Fruit fly (Drosophila melanogaster): Measurements from ENCODE around the gene CG14234.

Gene CG14234

DNA sequence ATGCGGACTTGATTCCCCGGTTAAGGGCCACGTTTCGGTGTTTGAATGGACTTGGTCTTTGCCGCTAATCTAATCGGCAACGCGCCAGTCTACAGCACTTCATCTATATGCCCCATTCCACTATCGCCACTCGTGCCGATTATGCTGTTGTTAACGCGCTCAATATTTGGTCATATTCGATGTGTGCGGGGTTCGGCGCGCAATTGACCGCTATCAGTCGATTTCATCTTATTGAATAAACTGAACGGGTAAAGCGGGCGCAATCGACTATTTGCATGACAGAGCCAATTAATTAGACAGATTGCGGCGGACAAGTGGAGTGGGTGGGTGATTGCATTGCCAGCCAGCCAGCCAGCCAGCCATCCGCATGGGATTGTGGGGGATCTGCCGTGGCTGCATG, 17.0 kb downstream of the CG14234 start:
- TF ChIP-seq insv (optimal IDR thresholded peaks at IDR 0.05): no peak
- TF ChIP-seq Sin3A (optimal IDR thresholded peaks at IDR 0.05): no peak
- no peak for TF ChIP-seq Myc (optimal IDR thresholded peaks at IDR 0.05)
- TF ChIP-seq h (optimal IDR thresholded peaks at IDR 0.05): no peak
- no peak for TF ChIP-seq ttk (optimal IDR thresholded peaks at IDR 0.05)
- no peak for TF ChIP-seq psq (optimal IDR thresholded peaks at IDR 0.05)

DNA sequence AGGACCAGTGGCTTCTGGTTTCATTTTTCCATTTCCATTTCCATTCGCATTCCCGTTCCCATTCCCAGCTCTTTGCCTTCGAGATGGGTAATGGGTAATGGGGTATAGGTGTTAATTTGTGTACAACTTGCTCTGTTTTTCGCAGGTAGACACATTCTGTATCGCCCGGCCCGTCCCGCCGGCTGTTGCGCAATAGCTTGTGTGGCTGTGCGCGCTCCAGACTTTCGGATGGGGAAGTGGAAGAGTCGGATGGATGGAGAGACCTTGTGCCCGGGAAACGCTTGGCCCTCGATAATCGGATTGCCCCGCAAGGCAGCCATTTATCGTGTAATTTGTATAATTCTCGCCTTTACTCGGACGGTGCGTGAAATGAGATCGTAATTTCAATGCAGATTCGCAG, 18.3 kb downstream of the CG14234 start:
- TF ChIP-seq psq (optimal IDR thresholded peaks at IDR 0.05) (no peak), Sin3A (optimal IDR thresholded peaks at IDR 0.05) (no peak), h (optimal IDR thresholded peaks at IDR 0.05) (no peak), Myc (optimal IDR thresholded peaks at IDR 0.05) (no peak), insv (optimal IDR thresholded peaks at IDR 0.05) (no peak), ttk (optimal IDR thresholded peaks at IDR 0.05) (no peak)

DNA sequence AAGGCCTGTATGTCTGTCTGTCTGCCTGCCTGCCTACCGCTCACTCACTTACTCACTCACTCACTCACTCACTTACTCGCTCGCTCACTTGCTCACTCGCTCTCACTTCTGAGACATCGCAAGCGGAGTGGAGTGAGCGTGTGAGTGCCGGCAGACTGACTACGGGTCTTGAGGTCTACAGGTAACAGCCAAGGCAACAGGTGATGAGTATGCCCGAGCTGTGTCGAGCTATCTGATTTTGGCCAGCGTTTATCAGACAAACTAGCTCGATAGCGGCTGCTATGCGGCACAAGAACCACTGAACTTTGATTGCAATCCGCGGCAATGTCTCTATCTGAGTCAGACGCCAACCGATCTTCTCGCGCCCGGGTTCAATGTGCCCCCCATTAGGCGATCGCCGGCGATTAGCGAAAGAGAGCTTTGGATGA, 18.8 kb downstream of the CG14234 start:
- TF ChIP-seq Myc (optimal IDR thresholded peaks at IDR 0.05) (no peak), Sin3A (optimal IDR thresholded peaks at IDR 0.05) (no peak), insv (optimal IDR thresholded peaks at IDR 0.05) (no peak), h (optimal IDR thresholded peaks at IDR 0.05) (no peak), psq (optimal IDR thresholded peaks at IDR 0.05) (no peak), ttk (optimal IDR thresholded peaks at IDR 0.05) (no peak)

DNA sequence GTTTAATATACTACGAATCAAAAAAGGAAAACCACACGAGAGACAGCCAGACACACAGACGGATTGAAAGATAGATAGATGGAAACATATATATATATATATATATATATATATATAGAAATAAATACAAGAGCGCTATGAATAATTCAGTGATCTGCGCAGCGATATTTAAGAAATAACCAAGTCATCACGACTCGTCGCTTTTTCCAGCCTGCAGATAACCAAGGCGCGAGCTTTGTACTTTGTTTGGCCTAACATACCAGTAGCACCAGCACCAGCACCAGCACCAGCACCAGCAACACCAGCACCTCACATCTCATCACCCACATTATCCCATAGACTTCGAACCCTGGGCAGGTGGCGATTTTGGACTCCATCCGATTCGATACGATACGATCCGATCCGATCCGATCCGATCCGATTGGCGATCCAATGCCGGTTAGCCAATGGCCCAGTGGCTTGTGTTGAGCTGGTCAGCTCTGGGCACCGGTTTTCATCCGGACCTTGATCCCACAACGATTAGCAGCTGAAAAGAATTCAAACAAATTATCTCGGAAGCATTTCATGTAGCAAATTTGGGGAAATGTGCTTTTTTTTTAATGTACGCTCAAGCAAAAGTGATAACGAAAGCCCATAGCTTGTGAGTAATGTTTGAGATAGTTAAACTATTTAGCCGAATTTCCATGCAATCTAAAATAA, 19.5 kb downstream of the CG14234 start:
- TF ChIP-seq psq (optimal IDR thresholded peaks at IDR 0.05) (no peak), h (optimal IDR thresholded peaks at IDR 0.05) (no peak), Myc (optimal IDR thresholded peaks at IDR 0.05) (no peak), ttk (optimal IDR thresholded peaks at IDR 0.05) (no peak), insv (optimal IDR thresholded peaks at IDR 0.05) (no peak), Sin3A (optimal IDR thresholded peaks at IDR 0.05) (no peak)

DNA sequence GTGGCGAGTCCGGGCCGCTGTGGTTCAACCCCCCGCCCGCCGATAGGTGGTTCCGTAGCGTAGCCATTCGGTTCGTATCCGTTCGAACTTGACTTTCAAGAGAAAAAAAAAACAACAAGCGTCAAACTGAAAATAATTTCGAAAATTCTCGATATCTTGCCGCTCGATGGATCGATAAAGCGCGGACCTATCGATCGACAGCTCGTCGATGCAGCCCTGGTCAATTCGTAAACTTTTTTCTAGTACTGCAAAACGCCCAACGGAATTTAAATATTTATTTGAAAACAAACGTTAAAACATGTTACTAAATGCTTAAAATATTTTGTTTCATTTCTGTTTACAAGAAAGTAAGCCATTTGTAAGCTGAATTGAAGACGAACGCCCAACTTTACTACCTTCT, 26.8 kb downstream of the CG14234 start:
- TF ChIP-seq h (optimal IDR thresholded peaks at IDR 0.05) (no peak), Myc (optimal IDR thresholded peaks at IDR 0.05) (no peak), ttk (optimal IDR thresholded peaks at IDR 0.05) (no peak), Sin3A (optimal IDR thresholded peaks at IDR 0.05) (no peak), insv (optimal IDR thresholded peaks at IDR 0.05) (no peak)

DNA sequence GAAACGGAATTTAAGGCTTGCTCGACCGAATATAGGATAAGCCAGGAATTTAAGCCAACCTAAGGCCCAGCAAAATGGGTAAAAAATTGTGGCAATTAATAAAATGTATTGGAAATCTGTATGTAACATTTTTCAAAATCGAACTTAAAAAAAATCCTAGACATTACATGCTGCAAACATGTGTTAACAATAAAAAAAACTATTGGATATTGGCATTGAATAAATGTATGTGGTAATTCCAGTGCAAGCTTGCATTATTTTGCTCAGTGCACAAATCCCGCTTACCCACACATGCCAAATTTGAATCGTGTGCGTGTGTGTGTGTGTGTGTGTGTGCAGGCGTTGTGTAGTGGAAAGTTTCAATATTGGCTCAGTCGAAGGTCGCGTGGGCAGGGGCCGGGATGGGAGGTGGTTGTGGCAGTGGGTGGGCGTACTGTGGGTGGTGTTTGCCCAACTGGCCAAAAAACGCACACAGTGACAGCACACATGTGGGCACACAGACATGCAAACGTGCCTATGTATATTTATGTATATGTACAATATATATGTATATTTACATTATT, 28.2 kb downstream of the CG14234 start:
- TF ChIP-seq Myc (optimal IDR thresholded peaks at IDR 0.05): no peak
- TF ChIP-seq insv (optimal IDR thresholded peaks at IDR 0.05): no peak
- no peak for TF ChIP-seq psq (optimal IDR thresholded peaks at IDR 0.05)
- no peak for TF ChIP-seq ttk (optimal IDR thresholded peaks at IDR 0.05)
- no peak for TF ChIP-seq h (optimal IDR thresholded peaks at IDR 0.05)
- TF ChIP-seq Sin3A (optimal IDR thresholded peaks at IDR 0.05): no peak

DNA sequence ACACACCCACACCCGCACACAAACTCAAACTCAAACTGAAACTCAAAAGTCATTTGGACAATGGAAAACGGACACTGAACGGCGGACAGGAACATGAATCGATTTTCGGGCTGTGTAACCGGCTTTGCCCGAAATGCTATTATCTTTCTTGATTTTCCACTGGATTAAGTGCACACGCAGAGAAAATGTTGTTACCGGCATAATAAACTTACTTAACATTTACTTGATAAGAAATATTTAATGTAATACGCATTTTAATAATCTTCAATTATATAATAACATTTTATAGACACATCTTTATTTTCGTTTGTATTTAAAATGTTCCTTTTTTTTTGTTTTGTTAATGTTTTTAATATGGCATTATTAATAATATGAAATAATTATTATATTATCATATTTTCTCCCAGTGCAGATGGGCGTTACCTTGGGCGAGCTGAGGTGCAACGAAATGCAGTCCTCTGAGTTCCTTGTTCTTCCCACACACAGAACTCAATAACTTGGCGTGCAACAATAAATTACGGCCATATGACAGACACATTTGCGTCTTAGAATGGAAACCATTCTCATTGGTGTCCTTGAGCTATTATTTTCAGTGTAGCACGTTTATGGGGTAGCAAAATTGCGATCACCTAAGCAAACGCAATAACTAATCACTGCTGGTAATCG, 29.6 kb downstream of the CG14234 start, which contains the start of gene CG12702:
Gene CG12702 (minus strand): TSS at position 51 of the 666 bp plus-strand sequence.
- TF ChIP-seq Myc (optimal IDR thresholded peaks at IDR 0.05) (no peak), psq (optimal IDR thresholded peaks at IDR 0.05) (no peak), h (optimal IDR thresholded peaks at IDR 0.05) (no peak), insv (optimal IDR thresholded peaks at IDR 0.05) (no peak), Sin3A (optimal IDR thresholded peaks at IDR 0.05) (no peak), ttk (optimal IDR thresholded peaks at IDR 0.05) (no peak)

DNA sequence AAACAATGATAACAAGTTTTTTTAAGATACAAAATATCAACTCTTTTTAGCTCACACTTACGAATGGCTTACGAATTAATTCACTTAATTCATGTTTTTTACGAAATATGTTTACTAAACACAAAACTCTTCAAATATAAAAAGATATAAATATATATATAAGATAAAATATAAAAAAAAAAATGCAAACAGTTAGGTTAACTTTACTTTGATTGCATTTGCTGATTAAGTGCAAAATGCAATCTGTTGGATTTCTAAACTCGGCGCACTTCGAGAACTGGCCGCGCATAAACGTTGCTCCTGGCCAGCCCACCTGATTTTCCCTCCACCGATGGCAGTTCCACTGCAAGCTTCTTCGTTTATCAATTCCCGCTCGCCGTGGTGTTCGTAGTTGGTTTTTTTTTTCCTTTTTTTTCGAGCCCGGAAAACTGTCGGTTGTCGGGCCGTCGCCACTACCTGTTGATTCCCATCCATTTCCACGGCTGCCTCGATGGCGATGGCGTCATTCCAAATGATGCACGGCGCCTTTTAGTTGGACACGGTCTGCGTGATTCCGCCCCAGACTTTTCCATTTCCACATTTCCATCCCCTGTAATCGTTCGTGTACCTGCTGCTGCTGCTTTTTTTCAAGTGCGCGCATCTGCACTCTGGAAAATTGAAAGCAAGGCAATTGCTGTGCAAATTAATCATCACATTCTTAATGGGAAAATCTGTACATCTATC, 30.3 kb downstream of the CG14234 start:
- TF ChIP-seq Myc (optimal IDR thresholded peaks at IDR 0.05) (no peak), Sin3A (optimal IDR thresholded peaks at IDR 0.05) (no peak), insv (optimal IDR thresholded peaks at IDR 0.05) (no peak), h (optimal IDR thresholded peaks at IDR 0.05) (no peak), ttk (optimal IDR thresholded peaks at IDR 0.05) (no peak), psq (optimal IDR thresholded peaks at IDR 0.05) (no peak)

DNA sequence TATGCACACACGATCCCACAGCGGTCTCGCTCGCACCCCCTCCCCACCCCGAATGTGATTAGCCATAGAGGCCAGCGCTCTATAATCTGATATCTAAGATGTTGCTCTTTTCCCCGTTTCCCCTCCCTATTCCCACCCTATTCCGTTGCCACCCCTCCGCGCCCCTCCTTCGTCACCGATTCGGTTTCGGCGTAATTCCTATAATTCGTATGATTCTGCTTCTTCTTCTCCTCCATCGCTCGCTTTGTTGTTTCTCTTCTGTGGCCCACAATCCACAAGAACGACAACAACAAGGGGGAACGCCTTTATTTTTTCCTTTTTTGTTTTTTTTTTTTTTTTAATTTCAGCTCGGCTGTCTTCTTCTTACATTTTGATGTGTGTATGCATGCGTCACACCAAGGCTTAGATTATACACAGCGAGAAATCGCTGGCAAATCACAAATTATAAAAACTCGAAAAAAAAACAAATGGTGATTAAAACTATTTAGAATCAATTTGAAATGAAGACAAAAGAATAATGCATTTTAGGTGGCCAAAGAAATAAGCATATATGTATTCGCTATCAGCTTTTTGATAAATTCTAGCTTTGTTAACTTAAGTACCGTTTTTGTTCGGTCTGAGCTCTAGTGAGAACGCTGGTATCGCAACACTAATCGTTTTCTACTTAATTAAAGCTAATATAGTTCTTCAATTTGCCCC, 34.6 kb downstream of the CG14234 start:
- TF ChIP-seq psq (optimal IDR thresholded peaks at IDR 0.05) (no peak), Myc (optimal IDR thresholded peaks at IDR 0.05) (no peak), Sin3A (optimal IDR thresholded peaks at IDR 0.05) (no peak), ttk (optimal IDR thresholded peaks at IDR 0.05) (no peak), h (optimal IDR thresholded peaks at IDR 0.05) (no peak), insv (optimal IDR thresholded peaks at IDR 0.05) (no peak)

DNA sequence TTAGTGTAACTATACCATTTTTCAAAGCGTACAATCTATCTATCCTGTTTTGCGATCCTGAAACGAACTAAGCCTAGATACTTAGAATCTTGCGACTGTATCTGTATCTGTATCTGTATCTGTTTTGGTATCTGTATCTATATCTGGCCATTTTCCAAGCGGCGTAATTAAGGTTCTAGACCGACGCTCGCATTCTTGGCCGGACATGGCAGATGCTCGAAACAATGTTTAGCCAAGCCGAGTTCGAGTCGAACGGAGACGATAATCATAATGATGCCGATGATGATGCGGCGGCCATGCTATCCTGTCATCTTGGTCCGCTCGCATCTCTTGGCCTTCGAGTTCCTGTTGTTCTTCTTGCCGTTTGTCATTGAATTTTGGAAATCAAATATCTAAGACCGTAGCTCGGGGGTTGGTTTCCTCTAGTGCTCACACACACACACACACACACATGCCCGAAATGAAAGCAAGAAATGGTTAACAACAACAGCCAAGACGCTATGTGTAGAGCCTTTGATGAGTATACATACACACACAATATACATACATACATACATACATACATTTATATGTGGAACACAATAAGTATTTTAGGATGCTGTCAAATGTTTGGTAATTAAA, 36.7 kb downstream of the CG14234 start:
- TF ChIP-seq h (optimal IDR thresholded peaks at IDR 0.05): no peak
- TF ChIP-seq Myc (optimal IDR thresholded peaks at IDR 0.05): no peak
- TF ChIP-seq insv (optimal IDR thresholded peaks at IDR 0.05): no peak
- no peak for TF ChIP-seq ttk (optimal IDR thresholded peaks at IDR 0.05)
- TF ChIP-seq psq (optimal IDR thresholded peaks at IDR 0.05): no peak
- TF ChIP-seq Sin3A (optimal IDR thresholded peaks at IDR 0.05): no peak

Data from Kc167 (cell line).